Worm (Caenorhabditis elegans) whole organism, young adult: ENCODE data around the gene Y48C3A.12.

Experiments
- akir-1 ChIP-seq: fragments of 200-800 bp; sonication (Bioruptor generic); optimal IDR thresholded peaks from 2 replicates; lab custom pipeline; 2018; ENCODE audit warnings: mild to moderate bottlenecking, missing genetic modification characterization, moderate library complexity, missing compliant biosample characterization
- nfya-1 ChIP-seq: sonication (generic microtip); optimal IDR thresholded peaks from 2 replicates; lab custom pipeline; 2017; ENCODE audit warnings: antibody characterized with exemption, missing compliant biosample characterization, missing genetic modification characterization, borderline replicate concordance; ENCODE audit not compliant: insufficient read depth
- sea-2 ChIP-seq: fragments of 200-800 bp; sonication (Bioruptor generic); IDR thresholded peaks from 2 replicates; pipeline ENCODE4 v1.3.6; 2022; ENCODE audit warnings: missing genetic modification characterization, missing compliant biosample characterization

DNA sequence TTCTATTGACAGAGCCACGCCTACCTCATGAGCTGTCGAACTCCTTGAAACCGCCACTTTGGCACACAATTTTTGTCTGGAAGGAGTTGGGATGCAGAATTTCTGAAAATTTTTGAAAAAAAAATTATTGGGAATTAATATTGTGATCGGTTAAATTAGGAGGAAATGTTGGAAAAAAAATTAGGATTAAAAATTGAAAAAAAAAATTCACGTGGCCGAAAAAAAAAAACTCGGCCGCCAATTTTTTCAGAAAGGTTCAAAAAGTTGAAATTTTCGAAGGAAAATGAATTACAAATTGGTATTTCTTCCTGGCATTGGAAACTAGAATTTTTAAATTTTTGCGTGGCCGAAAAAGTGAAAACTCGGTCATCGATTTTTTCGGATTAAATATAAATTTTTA lies 20.1 kb upstream of the Y48C3A.12 start, which contains the start of gene dmsr-3:
- TF ChIP-seq akir-1: no peak
- TF ChIP-seq nfya-1 (tag; lab: Kevin White, UChicago): no peak
- no peak for TF ChIP-seq sea-2 (GFP tag; lab: Robert Waterston, UW)
